Worm (Caenorhabditis elegans) whole organism, mixed stage, embryonic: Measurements from ENCODE around the gene T25D1.3.

Source experiments
- hlh-1 ChIP-seq: fragments of 150-350 bp; optimal IDR thresholded peaks from 2 replicates; lab custom pipeline; 2014; ENCODE audit warnings: missing biosample characterization, missing genetic modification reagents, missing genetic modification characterization
- mep-1 ChIP-seq: fragments of 150-350 bp; optimal IDR thresholded peaks from 2 replicates; lab custom pipeline; 2017; ENCODE audit warnings: missing biosample characterization, missing genetic modification reagents, missing genetic modification characterization, inconsistent platforms
- nhr-237 ChIP-seq: fragments of 150-350 bp; optimal IDR thresholded peaks from 2 replicates; lab custom pipeline; 2014; ENCODE audit warnings: missing biosample characterization, missing genetic modification characterization
- unc-62 ChIP-seq: fragments of 150-350 bp; optimal IDR thresholded peaks from 2 replicates; lab custom pipeline; 2014; ENCODE audit warnings: missing biosample characterization, missing genetic modification reagents, missing genetic modification characterization

ce11 chrX:16482944-16483343, 22.5 kb upstream of the T25D1.3 start:
- no peak for TF ChIP-seq mep-1
- TF ChIP-seq unc-62 (GFP tag; lab: Kevin White, UChicago) = no peak
- no peak for TF ChIP-seq hlh-1 (tag; lab: Kevin White, UChicago)
- no peak for TF ChIP-seq nhr-237 (tag; lab: Kevin White, UChicago)
